Fruit fly (Drosophila melanogaster) whole organism, pupa: Measurements from ENCODE around the gene CG7408.

ENCODE experiments used
- CG12605 ChIP-seq: fragments of 200-800 bp; sonication (Bioruptor generic); IDR thresholded peaks from 2 replicates; pipeline ENCODE4 v1.3.6; 2022; ENCODE audit warnings: missing biosample characterization, missing genetic modification characterization
- CG14655 ChIP-seq: fragments of 200-800 bp; sonication (Bioruptor generic); optimal IDR thresholded peaks from 3 replicates; lab custom pipeline; 2017; ENCODE audit warnings: mild to moderate bottlenecking, missing biosample characterization, missing genetic modification reagents, missing genetic modification characterization
- CG32121 ChIP-seq: fragments of 200-800 bp; sonication (Bioruptor generic); IDR thresholded peaks from 2 replicates; pipeline ENCODE4 v1.3.6; 2022; ENCODE audit warnings: missing biosample characterization, missing genetic modification characterization
- CG34367 ChIP-seq: fragments of 200-800 bp; sonication (Bioruptor generic); optimal IDR thresholded peaks from 2 replicates; lab custom pipeline; 2018; ENCODE audit warnings: missing biosample characterization, mild to moderate bottlenecking, missing genetic modification characterization
- CG8159 ChIP-seq: fragments of 200-800 bp; sonication (Bioruptor generic); optimal IDR thresholded peaks from 3 replicates; lab custom pipeline; 2018; ENCODE audit warnings: missing biosample characterization, mild to moderate bottlenecking, missing genetic modification characterization, moderate library complexity
- D1 ChIP-seq: fragments of 200-800 bp; sonication (Bioruptor generic); optimal IDR thresholded peaks from 2 replicates; lab custom pipeline; 2018; ENCODE audit warnings: missing biosample characterization, mild to moderate bottlenecking, missing genetic modification characterization, moderate library complexity
- Ets98B ChIP-seq: fragments of 200-800 bp; sonication (Bioruptor generic); IDR thresholded peaks from 2 replicates; pipeline ENCODE4 v1.3.6; 2022; ENCODE audit warnings: missing biosample characterization, missing genetic modification characterization
- fd96Ca ChIP-seq: fragments of 200-800 bp; sonication (Bioruptor generic); IDR thresholded peaks from 3 replicates; pipeline ENCODE4 v1.3.6; 2022; ENCODE audit warnings: missing biosample characterization, missing genetic modification characterization
- gl ChIP-seq: fragments of 200-800 bp; sonication (Bioruptor generic); optimal IDR thresholded peaks from 2 replicates; lab custom pipeline; 2018; ENCODE audit warnings: missing biosample characterization, mild to moderate bottlenecking, missing genetic modification characterization

DNA sequence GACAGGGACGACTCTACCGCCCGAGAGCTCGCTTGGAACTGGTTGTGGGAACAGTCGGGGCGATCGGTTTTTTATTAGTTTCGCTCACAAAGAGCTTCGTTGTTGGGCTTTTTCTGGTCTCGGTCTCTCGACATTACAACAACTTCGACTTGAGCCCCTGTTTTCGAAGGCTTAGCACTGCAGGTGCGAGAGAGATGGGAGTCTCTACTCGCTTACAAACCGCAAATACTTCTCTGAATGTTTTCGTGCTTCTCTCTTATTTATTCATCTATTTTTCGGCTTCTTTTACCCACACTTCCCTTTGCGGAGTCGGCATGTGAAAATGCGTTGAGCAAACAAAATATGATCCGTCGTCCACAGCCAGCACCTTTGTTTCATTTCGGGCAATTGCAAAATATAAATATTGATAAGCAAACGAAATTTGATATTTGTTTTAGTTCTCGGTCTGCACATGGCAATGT lies 16.9 kb downstream of the CG7408 start, which contains the start of gene Tsp74F:
- TF ChIP-seq CG34367 (tag; lab: Kevin White, UChicago) (no peak), CG14655 (GFP tag; lab: Kevin White, UChicago) (no peak), D1 (tag; lab: Kevin White, UChicago) (no peak), fd96Ca (GFP tag; lab: Robert Waterston, UW) (no peak; the same call in 2 of the 3 replicates), gl (tag; lab: Kevin White, UChicago) (no peak), Ets98B (GFP tag; lab: Robert Waterston, UW) (no peak), CG12605 (GFP tag; lab: Robert Waterston, UW) (no peak), CG32121 (GFP tag; lab: Robert Waterston, UW) (no peak), CG8159 (tag; lab: Kevin White, UChicago) (no peak)
